Worm (Caenorhabditis elegans) whole organism, mixed stage, embryonic: ENCODE results near the gene gst-41.

Source experiments
- bed-3 ChIP-seq: fragments of 200-800 bp; sonication (Bioruptor generic); optimal IDR thresholded peaks from 3 replicates; lab custom pipeline; 2018; ENCODE audit warnings: mild to moderate bottlenecking, missing genetic modification characterization, moderate library complexity, missing compliant biosample characterization
- ceh-39 ChIP-seq: fragments of 150-350 bp; optimal IDR thresholded peaks from 2 replicates; lab custom pipeline; 2014; ENCODE audit warnings: missing biosample characterization, missing genetic modification characterization
- ceh-83 ChIP-seq: fragments of 200-800 bp; sonication (Bioruptor generic); optimal IDR thresholded peaks from 2 replicates; lab custom pipeline; 2018; ENCODE audit warnings: mild to moderate bottlenecking, missing genetic modification characterization, missing compliant biosample characterization
- cnd-1 ChIP-seq: fragments of 200-800 bp; sonication (Bioruptor generic); optimal IDR thresholded peaks from 2 replicates; lab custom pipeline; 2018; ENCODE audit warnings: mild to moderate bottlenecking, missing genetic modification characterization, missing compliant biosample characterization
- drap-1 ChIP-seq: fragments of 200-800 bp; sonication (Bioruptor generic); optimal IDR thresholded peaks from 3 replicates; lab custom pipeline; 2018; ENCODE audit warnings: mild to moderate bottlenecking, missing genetic modification characterization, missing compliant biosample characterization
- elt-1 ChIP-seq: sonication (generic microtip); optimal IDR thresholded peaks from 2 replicates; lab custom pipeline; 2017; ENCODE audit warnings: missing genetic modification characterization, mild to moderate bottlenecking, missing compliant biosample characterization, antibody characterized with exemption, moderate library complexity, borderline replicate concordance; ENCODE audit not compliant: insufficient read depth
- elt-3 ChIP-seq: fragments of 150-350 bp; optimal IDR thresholded peaks from 2 replicates; lab custom pipeline; 2014; ENCODE audit warnings: missing biosample characterization, missing genetic modification characterization
- flh-1 ChIP-seq: fragments of 200-800 bp; sonication (Bioruptor generic); optimal IDR thresholded peaks from 2 replicates; lab custom pipeline; 2018; ENCODE audit warnings: mild to moderate bottlenecking, missing genetic modification characterization, moderate library complexity, missing compliant biosample characterization
- hlh-1 ChIP-seq: fragments of 150-350 bp; optimal IDR thresholded peaks from 2 replicates; lab custom pipeline; 2014; ENCODE audit warnings: missing biosample characterization, missing genetic modification reagents, missing genetic modification characterization
- lin-13 ChIP-seq: fragments of 150-350 bp; optimal IDR thresholded peaks from 2 replicates; lab custom pipeline; 2014; ENCODE audit warnings: missing biosample characterization, missing genetic modification characterization
- lin-32 ChIP-seq: fragments of 200-800 bp; sonication (Bioruptor generic); optimal IDR thresholded peaks from 2 replicates; lab custom pipeline; 2018; ENCODE audit warnings: mild to moderate bottlenecking, missing genetic modification characterization, missing compliant biosample characterization
- lsy-2 ChIP-seq: fragments of 150-350 bp; optimal IDR thresholded peaks from 2 replicates; lab custom pipeline; 2014; ENCODE audit warnings: missing biosample characterization, missing genetic modification characterization
- mab-5 ChIP-seq: fragments of 150-350 bp; optimal IDR thresholded peaks from 2 replicates; lab custom pipeline; 2014; ENCODE audit warnings: missing biosample characterization, missing genetic modification characterization
- mep-1 ChIP-seq: fragments of 150-350 bp; optimal IDR thresholded peaks from 2 replicates; lab custom pipeline; 2017; ENCODE audit warnings: missing biosample characterization, missing genetic modification reagents, missing genetic modification characterization, inconsistent platforms
- mls-2 ChIP-seq: sonication (generic microtip); optimal IDR thresholded peaks from 2 replicates; lab custom pipeline; 2016; ENCODE audit warnings: mild to moderate bottlenecking, missing genetic modification characterization, moderate library complexity, missing compliant biosample characterization
- nhr-12 ChIP-seq: fragments of 150-350 bp; optimal IDR thresholded peaks from 2 replicates; lab custom pipeline; 2014; ENCODE audit warnings: missing biosample characterization, missing genetic modification characterization
- nhr-2 ChIP-seq: fragments of 150-350 bp; optimal IDR thresholded peaks from 2 replicates; lab custom pipeline; 2014; ENCODE audit warnings: missing biosample characterization, missing genetic modification characterization
- nhr-237 ChIP-seq: fragments of 150-350 bp; optimal IDR thresholded peaks from 2 replicates; lab custom pipeline; 2014; ENCODE audit warnings: missing biosample characterization, missing genetic modification characterization
- nhr-28 ChIP-seq: fragments of 150-350 bp; optimal IDR thresholded peaks from 2 replicates; lab custom pipeline; 2014; ENCODE audit warnings: missing biosample characterization, missing genetic modification characterization
- pha-4 ChIP-seq: fragments of 150-350 bp; optimal IDR thresholded peaks from 2 replicates; lab custom pipeline; 2018; ENCODE audit warnings: missing biosample characterization, missing genetic modification reagents, missing genetic modification characterization
- sem-2 ChIP-seq: fragments of 200-800 bp; sonication (Bioruptor generic); optimal IDR thresholded peaks from 2 replicates; lab custom pipeline; 2018; ENCODE audit warnings: mild to moderate bottlenecking, missing genetic modification characterization, missing compliant biosample characterization
- snpc-4 ChIP-seq: fragments of 150-350 bp; optimal IDR thresholded peaks from 2 replicates; lab custom pipeline; 2014; ENCODE audit warnings: missing biosample characterization, missing genetic modification characterization
- unc-120 ChIP-seq: sonication (generic microtip); optimal IDR thresholded peaks from 2 replicates; lab custom pipeline; 2017; ENCODE audit warnings: missing genetic modification characterization, missing compliant biosample characterization; ENCODE audit not compliant: poor library complexity, severe bottlenecking
- unc-39 ChIP-seq: fragments of 150-350 bp; optimal IDR thresholded peaks from 2 replicates; lab custom pipeline; 2014; ENCODE audit warnings: missing biosample characterization, missing genetic modification characterization
- unc-62 ChIP-seq: fragments of 150-350 bp; optimal IDR thresholded peaks from 2 replicates; lab custom pipeline; 2014; ENCODE audit warnings: missing biosample characterization, missing genetic modification reagents, missing genetic modification characterization
- zip-8 ChIP-seq: fragments of 150-350 bp; optimal IDR thresholded peaks from 2 replicates; lab custom pipeline; 2014; ENCODE audit warnings: missing biosample characterization, missing genetic modification characterization
- ztf-11 ChIP-seq: fragments of 150-350 bp; optimal IDR thresholded peaks from 2 replicates; lab custom pipeline; 2014; ENCODE audit warnings: missing biosample characterization, missing genetic modification characterization

The gst-41 gene

DNA sequence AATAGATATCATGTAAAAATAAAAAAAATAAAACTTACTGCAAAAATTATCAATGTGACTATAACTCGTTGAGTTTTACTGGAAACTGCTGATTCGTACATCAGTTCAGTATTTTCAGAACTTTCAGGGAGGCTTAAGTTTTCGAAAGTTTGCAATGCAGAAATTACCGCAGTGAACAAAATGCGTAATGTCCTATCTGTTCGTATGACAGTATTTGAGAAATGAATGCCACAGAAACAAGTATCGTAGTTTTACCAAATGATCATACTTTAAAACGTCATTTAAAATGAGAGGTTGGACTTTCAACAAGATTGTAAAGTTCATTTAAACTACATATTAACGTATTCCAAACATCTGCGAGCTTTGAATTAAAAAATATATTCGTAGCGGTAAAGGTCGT is 42.4 kb downstream of the gst-41 start, which contains the start of gene C03G6.21:
TSS of gene C03G6.21 (minus strand) at position 101 of the 400 bp plus-strand sequence.
- TF ChIP-seq mep-1 = no peak
- TF ChIP-seq lin-32 = no peak
- no peak for TF ChIP-seq snpc-4 (tag; lab: Kevin White, UChicago)
- no peak for TF ChIP-seq drap-1 (GFP tag; lab: Kevin White, UChicago)
- TF ChIP-seq unc-120 (tag; lab: Kevin White, UChicago) = no peak
- no peak for TF ChIP-seq sem-2
- TF ChIP-seq lsy-2 = no peak
- TF ChIP-seq bed-3 (GFP tag; lab: Kevin White, UChicago) = no peak
- no peak for TF ChIP-seq lin-13 (tag; lab: Kevin White, UChicago)
- no peak for TF ChIP-seq nhr-2 (tag; lab: Kevin White, UChicago)
- TF ChIP-seq nhr-12 (tag; lab: Kevin White, UChicago) = no peak
- TF ChIP-seq ceh-83 (GFP tag; lab: Kevin White, UChicago) = no peak
- TF ChIP-seq unc-62 (GFP tag; lab: Kevin White, UChicago) = no peak
- TF ChIP-seq hlh-1 = no peak

DNA sequence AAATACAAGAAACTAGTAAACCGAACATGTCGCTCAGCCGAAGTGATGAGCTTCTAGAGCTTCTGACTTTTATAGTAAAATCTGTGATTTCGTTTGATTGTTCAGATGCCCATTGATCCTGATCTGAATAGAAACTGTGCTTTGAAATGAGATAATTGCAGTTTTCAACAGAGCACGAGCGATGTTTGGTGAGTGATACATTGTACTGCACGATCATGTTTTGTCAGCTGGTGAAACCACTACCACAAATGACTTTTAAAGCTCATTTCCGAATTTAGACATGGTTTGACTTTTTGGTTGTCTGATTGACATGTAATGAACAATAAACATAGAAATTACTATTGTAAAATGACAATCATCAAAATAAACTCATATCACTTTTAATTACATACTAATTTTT is 43.6 kb downstream of the gst-41 start, which contains the start of gene tag-293:
TSS of gene tag-293 (minus strand) at position 101 of the 400 bp plus-strand sequence.
- TF ChIP-seq elt-1 (no peak), unc-39 (tag; lab: Kevin White, UChicago) (no peak), unc-62 (GFP tag; lab: Kevin White, UChicago) (no peak), mls-2 (tag; lab: Kevin White, UChicago) (no peak), elt-3 (no peak), ztf-11 (tag; lab: Kevin White, UChicago) (no peak), lin-13 (tag; lab: Kevin White, UChicago) (no peak), flh-1 (GFP tag; lab: Kevin White, UChicago) (no peak), pha-4 (tag; lab: Kevin White, UChicago) (no peak), ceh-39 (tag; lab: Kevin White, UChicago) (no peak), lin-32 (no peak), nhr-28 (no peak), nhr-2 (tag; lab: Kevin White, UChicago) (no peak)

DNA sequence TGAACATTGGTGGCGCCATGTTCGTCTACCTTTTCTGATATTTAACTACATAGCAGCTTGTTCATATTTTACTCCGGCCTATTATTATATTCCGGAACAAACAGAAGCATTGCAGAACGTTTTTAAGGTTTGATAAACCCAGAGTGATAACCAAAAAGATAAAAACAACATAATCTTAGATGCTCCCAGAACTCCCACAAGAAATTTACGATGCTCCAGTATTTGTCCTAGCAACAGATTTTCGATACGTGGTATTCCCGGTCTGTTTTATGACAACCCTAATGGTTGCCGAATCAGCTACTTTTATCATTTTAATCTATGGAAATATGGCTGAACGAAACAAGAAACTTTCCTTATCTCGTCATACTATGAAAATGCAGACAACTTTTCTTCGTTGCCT is 45.5 kb downstream of the gst-41 start:
- TF ChIP-seq mls-2 (tag; lab: Kevin White, UChicago) (no peak), ceh-39 (tag; lab: Kevin White, UChicago) (no peak), mep-1 (no peak), elt-3 (no peak), drap-1 (GFP tag; lab: Kevin White, UChicago) (no peak), mab-5 (tag; lab: Kevin White, UChicago) (no peak)

DNA sequence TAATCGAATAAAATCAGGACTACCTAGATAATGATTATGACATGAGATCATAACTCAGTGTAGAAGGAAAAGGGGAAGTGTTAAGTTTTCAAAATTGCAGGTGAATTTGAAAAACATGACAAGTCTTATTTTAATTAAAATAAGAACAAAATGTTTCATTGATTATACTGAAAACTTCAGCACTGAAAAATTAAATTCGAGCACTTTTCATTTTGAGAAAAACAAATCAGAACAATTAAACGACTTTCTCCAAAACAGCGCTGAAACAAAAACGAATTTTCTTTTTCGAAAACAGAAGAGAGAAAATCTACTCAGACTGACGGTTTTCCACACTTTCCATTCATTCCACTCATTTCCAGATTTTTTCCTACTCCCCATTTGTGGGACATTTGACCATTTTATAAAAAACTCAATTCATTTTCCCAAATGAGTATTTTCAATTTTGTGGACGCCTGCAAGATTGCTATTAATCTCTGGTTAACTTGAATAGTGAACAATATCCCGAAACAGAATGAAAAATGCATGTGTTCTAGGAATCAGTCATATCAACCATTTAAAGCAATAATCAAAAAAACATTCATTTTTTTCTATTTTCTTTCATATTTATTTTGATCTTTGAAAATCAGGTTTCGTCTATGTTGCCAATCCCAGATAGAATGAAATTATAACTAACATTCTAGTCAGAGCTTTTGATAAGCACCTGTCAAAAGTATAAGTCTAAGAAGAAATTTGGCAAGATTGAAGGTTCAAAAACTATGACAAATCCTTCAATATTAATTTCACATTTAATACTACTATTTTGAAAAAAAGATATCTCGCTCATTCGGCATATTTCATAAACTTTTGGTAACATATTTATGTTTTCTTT is 46.7 kb downstream of the gst-41 start, which contains the start of the genes srh-231 and srh-275:
TSS of gene srh-231 (minus strand) at position 51 of the 868 bp plus-strand sequence.
TSS of gene srh-275 (plus strand) at position 818 of the 868 bp plus-strand sequence.
- TF ChIP-seq nhr-237 (tag; lab: Kevin White, UChicago) (no peak), cnd-1 (tag; lab: Kevin White, UChicago) (no peak), mls-2 (tag; lab: Kevin White, UChicago) (no peak)

DNA sequence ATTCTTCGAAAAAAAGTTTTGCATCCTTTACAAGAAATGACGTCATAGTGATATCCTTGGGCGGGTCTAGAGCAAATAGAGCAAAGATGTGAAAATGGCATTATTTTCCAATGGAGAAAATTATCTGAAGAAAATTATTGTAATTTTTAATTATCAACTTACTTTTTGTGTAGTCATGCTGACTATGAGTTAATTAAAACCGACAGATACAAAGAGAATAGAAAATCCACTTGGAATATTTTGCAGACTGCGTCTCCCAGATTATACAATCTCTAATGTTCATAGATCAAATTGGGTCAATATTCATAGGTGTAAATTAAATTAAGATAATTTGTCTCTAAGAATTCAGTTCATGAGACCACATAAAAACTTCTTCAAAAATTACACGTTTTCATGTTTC is 49.6 kb downstream of the gst-41 start, which contains the start of gene nhr-149:
TSS of gene nhr-149 (minus strand) at position 101 of the 400 bp plus-strand sequence.
- TF ChIP-seq zip-8 (tag; lab: Kevin White, UChicago) (peak; percentile 53), snpc-4 (tag; lab: Kevin White, UChicago) (no peak)
